Fruit fly (Drosophila melanogaster): ENCODE data around the gene CG3744.

DNA sequence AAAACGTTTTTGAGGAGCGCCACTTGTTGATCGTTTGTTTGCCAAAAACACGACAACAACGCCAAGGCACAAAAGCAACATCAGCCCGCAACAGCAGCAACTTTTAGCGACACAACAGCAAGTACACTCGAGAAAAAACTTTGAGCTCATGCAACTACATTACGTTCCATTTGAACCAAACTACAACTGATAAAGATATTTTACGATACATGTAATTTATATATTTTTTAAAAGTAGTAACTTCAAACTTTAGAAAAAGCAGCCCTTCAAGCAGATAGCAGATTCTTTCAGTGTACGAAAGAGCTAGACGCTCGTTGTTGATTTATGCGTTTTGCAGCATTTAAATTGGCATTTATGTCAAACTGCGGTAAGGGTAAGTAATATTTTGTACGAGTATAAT lies 33.6 kb upstream of the CG3744 start:
- TF ChIP-seq Clk (GFP tag; optimal IDR thresholded peaks at IDR 0.05) = no peak
- no peak for TF ChIP-seq Mnt (GFP tag; optimal IDR thresholded peaks at IDR 0.05)
- no peak for TF ChIP-seq Hr96 (GFP tag; optimal IDR thresholded peaks at IDR 0.05)
- TF ChIP-seq ovo (GFP tag; optimal IDR thresholded peaks at IDR 0.05) = no peak
- TF ChIP-seq bab1 (GFP tag; optimal IDR thresholded peaks at IDR 0.05) = no peak
- no peak for TF ChIP-seq CG7045 (GFP tag; optimal IDR thresholded peaks at IDR 0.05)
- peak; percentile 48 for TF ChIP-seq kay (GFP tag; ENCODE audit: borderline replicate concordance)
- TF ChIP-seq tj (GFP tag; optimal IDR thresholded peaks at IDR 0.05) = no peak
- no peak for TF ChIP-seq pad (GFP tag; optimal IDR thresholded peaks at IDR 0.05)
- no peak for TF ChIP-seq toe (GFP tag; optimal IDR thresholded peaks at IDR 0.05)
- no peak for TF ChIP-seq CG11617 (GFP tag; optimal IDR thresholded peaks at IDR 0.05)
- no peak for TF ChIP-seq cnc (optimal IDR thresholded peaks at IDR 0.05)
